Worm (Caenorhabditis elegans): ENCODE measurements around the gene C18E9.2.

Gene C18E9.2

ce11 chrII:9014877-9015505 lies 50.2 kb downstream of the C18E9.2 start:
- no peak for TF ChIP-seq unc-62 (GFP tag; optimal IDR thresholded peaks at IDR 0.05)
